Worm (Caenorhabditis elegans) whole organism, L4 larva: ENCODE results near the gene T05C7.5.

Experiments
- Y48G9A.11 ChIP-seq: fragments of 200-800 bp; sonication (Bioruptor generic); IDR thresholded peaks from 2 replicates; pipeline ENCODE4 v1.3.6; 2022; ENCODE audit warnings: missing genetic modification reagents, missing genetic modification characterization, missing compliant biosample characterization
- aha-1 ChIP-seq: fragments of 150-350 bp; peaks from one replicate; lab custom pipeline; 2014; ENCODE audit warnings: missing biosample characterization, missing genetic modification characterization
- ama-1 ChIP-seq: fragments of 150-350 bp; optimal IDR thresholded peaks from 2 replicates; lab custom pipeline; 2014; ENCODE audit warnings: inconsistent platforms, mixed read lengths
- daf-8 ChIP-seq: fragments of 200-800 bp; sonication (Bioruptor generic); IDR thresholded peaks from 2 replicates; pipeline ENCODE4 v1.3.6; 2022; ENCODE audit warnings: missing genetic modification characterization, missing compliant biosample characterization
- fos-1 ChIP-seq: fragments of 150-350 bp; optimal IDR thresholded peaks from 2 replicates; lab custom pipeline; 2014; ENCODE audit warnings: missing biosample characterization, missing genetic modification characterization
- lin-13 ChIP-seq: fragments of 150-350 bp; optimal IDR thresholded peaks from 2 replicates; lab custom pipeline; 2014; ENCODE audit warnings: missing biosample characterization, missing genetic modification reagents, missing genetic modification characterization
- mxl-2 ChIP-seq: fragments of 200-800 bp; sonication (Bioruptor generic); conservative IDR thresholded peaks from 2 replicates; pipeline ENCODE4 v1.3.6; 2022; ENCODE audit warnings: missing genetic modification reagents, missing genetic modification characterization, missing compliant biosample characterization
- pha-4 ChIP-seq, 2 experiments: fragments of 150-350 bp in 1 of 2; fragments of 200-800 bp in 1 of 2; sonication (Bioruptor generic) in 1 of 2; IDR thresholded peaks in 1 of 2; optimal IDR thresholded peaks in 1 of 2; 2 replicates each; pipeline versions ENCODE4 v1.3.6 to Lab custom; 2014 to 2022; ENCODE audit warnings: missing genetic modification characterization in 2 of 2, missing genetic modification reagents in 2 of 2, missing biosample characterization in 1 of 2, missing compliant biosample characterization in 1 of 2
- unc-62 ChIP-seq, 3 experiments: fragments of 150-350 bp in 1 of 3; sonication (generic microtip); optimal IDR thresholded peaks in 2 of 3; peaks in 1 of 3; 1 replicate in 1 of 3; 2 replicates in 2 of 3; lab custom pipeline; 2014 to 2017; ENCODE audit warnings: missing biosample characterization in 3 of 3, missing genetic modification characterization in 3 of 3, missing genetic modification reagents in 3 of 3, missing genotype in 1 of 3
- zag-1 ChIP-seq: fragments of 150-350 bp; optimal IDR thresholded peaks from 2 replicates; lab custom pipeline; 2014; ENCODE audit warnings: missing biosample characterization, missing genetic modification characterization
- ztf-11 ChIP-seq: fragments of 150-350 bp; optimal IDR thresholded peaks from 2 replicates; lab custom pipeline; 2014; ENCODE audit warnings: missing biosample characterization, missing genetic modification characterization

- no peak for TF ChIP-seq ama-1 (lab: Kevin White, UChicago)
- no peak for TF ChIP-seq aha-1
- no peak for TF ChIP-seq fos-1 (tag; lab: Kevin White, UChicago)
- TF ChIP-seq Y48G9A.11 = no peak
- TF ChIP-seq ztf-11 (tag; lab: Kevin White, UChicago) = no peak
- no peak for TF ChIP-seq pha-4 (GFP tag; IDR thresholded peaks at IDR 0.05; lab: Robert Waterston, UW)
- TF ChIP-seq pha-4 (tag; optimal IDR thresholded peaks at IDR 0.05; lab: Kevin White, UChicago) = no peak
- TF ChIP-seq unc-62 (GFP tag; optimal IDR thresholded peaks at IDR 0.05 in 1 of 2; lab: Kevin White, UChicago) = no peak
- no peak for TF ChIP-seq unc-62 (tag; optimal IDR thresholded peaks at IDR 0.05; lab: Kevin White, UChicago)
- TF ChIP-seq mxl-2 (GFP tag; lab: Robert Waterston, UW) = no peak
- TF ChIP-seq zag-1 (tag; lab: Kevin White, UChicago) = no peak
- no peak for TF ChIP-seq lin-13 (GFP tag; lab: Kevin White, UChicago)
- TF ChIP-seq daf-8 (GFP tag; lab: Robert Waterston, UW) = no peak
Observed at ce11 chrIV:53539-53938, 5.2 kb downstream of the T05C7.5 start, which contains the start of gene T05C7.4.
